Fruit fly (Drosophila melanogaster) S2 (cell line): Measurements from ENCODE around the gene Abl.

Source experiments
- CG8478 ChIP-seq: fragments of >200 bp; optimal IDR thresholded peaks from 2 replicates; lab custom pipeline; 2018
- CTCF ChIP-seq, 2 experiments: fragments of >200 bp; optimal IDR thresholded peaks; 2 replicates each; lab custom pipeline; 2018

- no peak for TF ChIP-seq CG8478 (lab: Kevin White, UChicago)
- no peak for TF ChIP-seq CTCF (optimal IDR thresholded peaks at IDR 0.05; lab: Kevin White, UChicago)
These were observed 32.5 kb downstream of the Abl start, which contains the start of gene Mo25 for dm6 chr3L:16615132-16615709.
